Worm (Caenorhabditis elegans) whole organism, early embryonic: ENCODE results near the gene srz-47.

ENCODE experiments used
- B0310.2 ChIP-seq: sonication (generic microtip); optimal IDR thresholded peaks from 2 replicates; lab custom pipeline; 2016; ENCODE audit warnings: mild to moderate bottlenecking, missing genetic modification characterization, missing compliant biosample characterization
- F13C5.2 ChIP-seq: sonication (generic microtip); optimal IDR thresholded peaks from 2 replicates; lab custom pipeline; 2017; ENCODE audit warnings: mild to moderate bottlenecking, missing genetic modification characterization, inconsistent platforms, missing compliant biosample characterization
- aly-1 ChIP-seq: sonication (generic microtip); optimal IDR thresholded peaks from 2 replicates; lab custom pipeline; 2016; ENCODE audit warnings: missing genetic modification characterization, missing compliant biosample characterization
- ama-1 ChIP-seq: fragments of 150-350 bp; optimal IDR thresholded peaks from 2 replicates; lab custom pipeline; 2014
- ceh-13 ChIP-seq: fragments of 200-800 bp; sonication (Bioruptor generic); optimal IDR thresholded peaks from 2 replicates; lab custom pipeline; 2018; ENCODE audit warnings: mild to moderate bottlenecking, missing genetic modification characterization, missing compliant biosample characterization
- ceh-36 ChIP-seq: sonication (generic microtip); optimal IDR thresholded peaks from 2 replicates; lab custom pipeline; 2016; ENCODE audit warnings: missing genetic modification characterization, inconsistent platforms, missing compliant biosample characterization
- ets-7 ChIP-seq: sonication (generic microtip); optimal IDR thresholded peaks from 2 replicates; lab custom pipeline; 2016; ENCODE audit warnings: missing genotype, missing genetic modification characterization, missing compliant biosample characterization
- flt-1 ChIP-seq: fragments of 200-800 bp; sonication (Bioruptor generic); IDR thresholded peaks from 2 replicates; pipeline ENCODE4 v1.3.6; 2022; ENCODE audit warnings: missing genetic modification characterization, missing compliant biosample characterization
- hmbx-1 ChIP-seq: sonication (generic microtip); optimal IDR thresholded peaks from 2 replicates; lab custom pipeline; 2016; ENCODE audit warnings: mild to moderate bottlenecking, missing genetic modification characterization, missing compliant biosample characterization
- hmg-4 ChIP-seq: fragments of 200-800 bp; sonication (Bioruptor generic); optimal IDR thresholded peaks from 2 replicates; lab custom pipeline; 2018; ENCODE audit warnings: mild to moderate bottlenecking, missing genetic modification characterization, missing compliant biosample characterization
- hnd-1 ChIP-seq: sonication (generic microtip); optimal IDR thresholded peaks from 2 replicates; lab custom pipeline; 2016; ENCODE audit warnings: missing genetic modification characterization, missing compliant biosample characterization
- pes-1 ChIP-seq: fragments of 200-800 bp; sonication (Bioruptor generic); IDR thresholded peaks from 2 replicates; pipeline ENCODE4 v1.3.6; 2022; ENCODE audit warnings: missing genetic modification reagents, missing genetic modification characterization, missing compliant biosample characterization
- scrt-1 ChIP-seq: fragments of 200-800 bp; sonication (Bioruptor generic); IDR thresholded peaks from 2 replicates; pipeline ENCODE4 v1.3.6; 2022; ENCODE audit warnings: missing genetic modification characterization, missing compliant biosample characterization
- sea-1 ChIP-seq: fragments of 200-800 bp; sonication (Bioruptor generic); conservative IDR thresholded peaks from 2 replicates; pipeline ENCODE4 v1.3.6; 2022; ENCODE audit warnings: missing genetic modification characterization, missing compliant biosample characterization
- tbx-11 ChIP-seq: fragments of 200-800 bp; sonication (Bioruptor generic); IDR thresholded peaks from 2 replicates; pipeline ENCODE4 v1.3.6; 2022; ENCODE audit warnings: missing genetic modification characterization, missing compliant biosample characterization
- tbx-37 ChIP-seq: fragments of 200-800 bp; sonication (Bioruptor generic); conservative IDR thresholded peaks from 2 replicates; pipeline ENCODE4 v1.3.6; 2022; ENCODE audit warnings: missing genetic modification reagents, missing genetic modification characterization, missing compliant biosample characterization
- tra-4 ChIP-seq: sonication (generic microtip); optimal IDR thresholded peaks from 2 replicates; lab custom pipeline; 2017; ENCODE audit warnings: missing genetic modification characterization, missing compliant biosample characterization

The srz-47 gene

ce11 chrV:17192238-17192637 lies at the start of gene srz-47:
srz-47 (minus strand) TSS chrV:17192338.
- no peak for TF ChIP-seq ceh-13
- TF ChIP-seq hmbx-1 (tag; lab: Kevin White, UChicago): no peak
- TF ChIP-seq tbx-11 (GFP tag; lab: Robert Waterston, UW): no peak

ce11 chrV:17241278-17241661 lies 49.1 kb upstream of the srz-47 start:
- no peak for TF ChIP-seq ceh-13
- no peak for TF ChIP-seq sea-1 (GFP tag; lab: Robert Waterston, UW)

ce11 chrV:17240579-17241277 lies 48.6 kb upstream of the srz-47 start:
- TF ChIP-seq hmg-4 (GFP tag; lab: Kevin White, UChicago) (no peak), hnd-1 (tag; lab: Kevin White, UChicago) (no peak), tbx-11 (GFP tag; lab: Robert Waterston, UW) (no peak), hmbx-1 (tag; lab: Kevin White, UChicago) (no peak), scrt-1 (GFP tag; lab: Robert Waterston, UW) (no peak), ama-1 (lab: Kevin White, UChicago) (no peak), flt-1 (GFP tag; lab: Robert Waterston, UW) (no peak), tbx-37 (GFP tag; lab: Robert Waterston, UW) (no peak), ets-7 (no peak), pes-1 (GFP tag; lab: Robert Waterston, UW) (no peak), sea-1 (GFP tag; lab: Robert Waterston, UW) (no peak), F13C5.2 (no peak)

ce11 chrV:17238799-17239198 lies 46.7 kb upstream of the srz-47 start, which contains the start of gene T19C9.8:
T19C9.8 (plus strand) TSS chrV:17239097.
- TF ChIP-seq hmg-4 (GFP tag; lab: Kevin White, UChicago): no peak
- TF ChIP-seq ceh-36 (tag; lab: Kevin White, UChicago): no peak
- TF ChIP-seq ama-1 (lab: Kevin White, UChicago): no peak

- TF ChIP-seq hnd-1 (tag; lab: Kevin White, UChicago) (no peak), tbx-37 (GFP tag; lab: Robert Waterston, UW) (no peak), pes-1 (GFP tag; lab: Robert Waterston, UW) (no peak), ets-7 (no peak), hmbx-1 (tag; lab: Kevin White, UChicago) (no peak), B0310.2 (tag; lab: Kevin White, UChicago) (no peak), sea-1 (GFP tag; lab: Robert Waterston, UW) (no peak), flt-1 (GFP tag; lab: Robert Waterston, UW) (no peak), hmg-4 (GFP tag; lab: Kevin White, UChicago) (no peak), ceh-36 (tag; lab: Kevin White, UChicago) (no peak)
Measured at ce11 chrV:17236345-17236744, 44.2 kb upstream of the srz-47 start, which contains the start of gene T19C9.10. T19C9.10 (plus strand) TSS chrV:17236592.

- TF ChIP-seq hmbx-1 (tag; lab: Kevin White, UChicago): no peak
- TF ChIP-seq pes-1 (GFP tag; lab: Robert Waterston, UW): no peak
- TF ChIP-seq ets-7: no peak
- no peak for TF ChIP-seq sea-1 (GFP tag; lab: Robert Waterston, UW)
- no peak for TF ChIP-seq ceh-13
- TF ChIP-seq tra-4: no peak
Measured at ce11 chrV:17232403-17232802, 40.3 kb upstream of the srz-47 start.

ce11 chrV:17226119-17226518 lies 34.0 kb upstream of the srz-47 start, which contains the start of gene srh-112:
srh-112 (minus strand) TSS chrV:17226219.
- TF ChIP-seq tbx-11 (GFP tag; lab: Robert Waterston, UW) (no peak), ceh-36 (tag; lab: Kevin White, UChicago) (no peak), ets-7 (no peak), ama-1 (lab: Kevin White, UChicago) (no peak), sea-1 (GFP tag; lab: Robert Waterston, UW) (no peak), pes-1 (GFP tag; lab: Robert Waterston, UW) (no peak), F13C5.2 (no peak), tra-4 (no peak), hmg-4 (GFP tag; lab: Kevin White, UChicago) (no peak), ceh-13 (no peak), tbx-37 (GFP tag; lab: Robert Waterston, UW) (no peak), scrt-1 (GFP tag; lab: Robert Waterston, UW) (no peak), aly-1 (tag; lab: Kevin White, UChicago) (no peak), hnd-1 (tag; lab: Kevin White, UChicago) (no peak), B0310.2 (tag; lab: Kevin White, UChicago) (no peak), hmbx-1 (tag; lab: Kevin White, UChicago) (no peak), flt-1 (GFP tag; lab: Robert Waterston, UW) (no peak)

- no peak for TF ChIP-seq hmbx-1 (tag; lab: Kevin White, UChicago)
- no peak for TF ChIP-seq B0310.2 (tag; lab: Kevin White, UChicago)
- no peak for TF ChIP-seq F13C5.2
- no peak for TF ChIP-seq tbx-11 (GFP tag; lab: Robert Waterston, UW)
- TF ChIP-seq hnd-1 (tag; lab: Kevin White, UChicago): no peak
- no peak for TF ChIP-seq ets-7
- no peak for TF ChIP-seq hmg-4 (GFP tag; lab: Kevin White, UChicago)
- no peak for TF ChIP-seq scrt-1 (GFP tag; lab: Robert Waterston, UW)
Measured at ce11 chrV:17225389-17225788, 33.3 kb upstream of the srz-47 start, which contains the start of gene scl-25. scl-25 (plus strand) TSS chrV:17225689.
